Worm (Caenorhabditis elegans) whole organism, young adult: ENCODE results near the gene mes-1.
A peak's percentile ranks its signal among the peaks of the same experiment; 100 is the strongest.

Source experiments
- B0261.1 ChIP-seq: sonication (generic microtip); optimal IDR thresholded peaks from 2 replicates; lab custom pipeline; 2016; ENCODE audit warnings: mild to moderate bottlenecking, missing genetic modification characterization, moderate library complexity, missing compliant biosample characterization
- F22D6.2 ChIP-seq: sonication (generic microtip); optimal IDR thresholded peaks from 2 replicates; lab custom pipeline; 2016; ENCODE audit warnings: mild to moderate bottlenecking, missing genetic modification characterization, missing compliant biosample characterization
- F33H1.4 ChIP-seq: fragments of 200-800 bp; sonication (Bioruptor generic); IDR thresholded peaks from 2 replicates; pipeline ENCODE4 v1.3.6; 2022; ENCODE audit warnings: missing genetic modification reagents, missing genetic modification characterization, missing compliant biosample characterization
- F37B4.10 ChIP-seq: fragments of 200-800 bp; sonication (Bioruptor generic); IDR thresholded peaks from 2 replicates; pipeline ENCODE4 v1.3.6; 2022; ENCODE audit warnings: missing genetic modification characterization, missing compliant biosample characterization
- F52B5.7 ChIP-seq: sonication (generic microtip); optimal IDR thresholded peaks from 2 replicates; lab custom pipeline; 2016; ENCODE audit warnings: mild to moderate bottlenecking, missing genetic modification characterization, missing compliant biosample characterization
- F55B11.4 ChIP-seq: sonication (generic microtip); optimal IDR thresholded peaks from 2 replicates; lab custom pipeline; 2016; ENCODE audit warnings: missing compliant biosample characterization, missing genetic modification characterization, borderline replicate concordance; ENCODE audit not compliant: insufficient read depth
- K12H6.12 ChIP-seq: fragments of 200-800 bp; sonication (Bioruptor generic); optimal IDR thresholded peaks from 2 replicates; lab custom pipeline; 2018; ENCODE audit warnings: mild to moderate bottlenecking, missing genetic modification characterization, missing compliant biosample characterization
- T07F8.4 ChIP-seq: sonication (generic microtip); optimal IDR thresholded peaks from 2 replicates; lab custom pipeline; 2016; ENCODE audit warnings: mild to moderate bottlenecking, missing genetic modification characterization, moderate library complexity, missing compliant biosample characterization
- Y56A3A.18 ChIP-seq: fragments of 200-800 bp; sonication (Bioruptor generic); IDR thresholded peaks from 2 replicates; pipeline ENCODE4 v1.3.6; 2022; ENCODE audit warnings: missing genetic modification reagents, missing genetic modification characterization, missing compliant biosample characterization
- akir-1 ChIP-seq: fragments of 200-800 bp; sonication (Bioruptor generic); optimal IDR thresholded peaks from 2 replicates; lab custom pipeline; 2018; ENCODE audit warnings: mild to moderate bottlenecking, missing genetic modification characterization, moderate library complexity, missing compliant biosample characterization
- ama-1 ChIP-seq, 3 experiments: fragments of 150-350 bp in 1 of 3; sonication (generic microtip) in 2 of 3; optimal IDR thresholded peaks; 2 replicates each; lab custom pipeline; 2014 to 2018; ENCODE audit warnings: missing biosample characterization in 2 of 3, missing genetic modification characterization in 2 of 3, missing genetic modification reagents in 2 of 3
- aptf-3 ChIP-seq: fragments of 200-800 bp; sonication (Bioruptor generic); IDR thresholded peaks from 2 replicates; pipeline ENCODE4 v1.3.6; 2022; ENCODE audit warnings: missing genetic modification characterization, missing compliant biosample characterization
- atf-7 ChIP-seq: sonication (generic microtip); optimal IDR thresholded peaks from 2 replicates; lab custom pipeline; 2017; ENCODE audit warnings: mild to moderate bottlenecking, missing genetic modification characterization, missing compliant biosample characterization
- attf-3 ChIP-seq: fragments of 200-800 bp; sonication (Bioruptor generic); conservative IDR thresholded peaks from 2 replicates; pipeline ENCODE4 v1.3.6; 2022; ENCODE audit warnings: missing genetic modification reagents, missing genetic modification characterization, missing compliant biosample characterization
- cebp-1 ChIP-seq, 2 experiments: fragments of 200-800 bp in 1 of 2; sonication (Bioruptor generic) in 1 of 2; sonication (generic microtip) in 1 of 2; IDR thresholded peaks in 1 of 2; optimal IDR thresholded peaks in 1 of 2; 2 replicates each; pipeline versions ENCODE4 v1.3.6 to Lab custom; 2017 to 2022; ENCODE audit warnings: missing compliant biosample characterization in 2 of 2, missing genetic modification characterization in 2 of 2, mild to moderate bottlenecking in 1 of 2, missing genetic modification reagents in 1 of 2, moderate library complexity in 1 of 2
- ceh-79 ChIP-seq: sonication (generic microtip); optimal IDR thresholded peaks from 2 replicates; lab custom pipeline; 2017; ENCODE audit warnings: mild to moderate bottlenecking, missing genetic modification characterization, missing compliant biosample characterization
- ceh-91 ChIP-seq: fragments of 200-800 bp; sonication (Bioruptor generic); IDR thresholded peaks from 2 replicates; pipeline ENCODE4 v1.3.6; 2022; ENCODE audit warnings: missing genetic modification reagents, missing genetic modification characterization, missing compliant biosample characterization
- chd-7 ChIP-seq: sonication (generic microtip); optimal IDR thresholded peaks from 2 replicates; lab custom pipeline; 2016; ENCODE audit warnings: mild to moderate bottlenecking, missing genetic modification characterization, moderate library complexity, missing compliant biosample characterization
- die-1 ChIP-seq: sonication (generic microtip); optimal IDR thresholded peaks from 2 replicates; lab custom pipeline; 2016; ENCODE audit warnings: missing genotype, mild to moderate bottlenecking, missing genetic modification characterization, missing compliant biosample characterization
- dox-1 ChIP-seq: fragments of 200-800 bp; sonication (Bioruptor generic); IDR thresholded peaks from 2 replicates; pipeline ENCODE4 v1.3.6; 2022; ENCODE audit warnings: missing genetic modification reagents, missing genetic modification characterization, missing compliant biosample characterization
- efl-1 ChIP-seq: fragments of 150-350 bp; optimal IDR thresholded peaks from 2 replicates; lab custom pipeline; 2014; ENCODE audit warnings: missing biosample characterization, missing genetic modification reagents, missing genetic modification characterization
- egl-44 ChIP-seq: fragments of 200-800 bp; sonication (Bioruptor generic); IDR thresholded peaks from 2 replicates; pipeline ENCODE4 v1.3.6; 2022; ENCODE audit warnings: missing genetic modification reagents, missing genetic modification characterization, missing compliant biosample characterization
- egrh-3 ChIP-seq: fragments of 200-800 bp; sonication (Bioruptor generic); IDR thresholded peaks from 2 replicates; pipeline ENCODE4 v1.3.6; 2022; ENCODE audit warnings: missing genetic modification reagents, missing genetic modification characterization, missing compliant biosample characterization
- hmg-1.2 ChIP-seq: fragments of 200-800 bp; sonication (Bioruptor generic); IDR thresholded peaks from 2 replicates; pipeline ENCODE4 v1.3.6; 2022; ENCODE audit warnings: missing genetic modification reagents, missing genetic modification characterization, missing compliant biosample characterization
- hsf-1 ChIP-seq: fragments of 200-800 bp; sonication (Bioruptor generic); IDR thresholded peaks from 2 replicates; pipeline ENCODE4 v1.3.6; 2022; ENCODE audit warnings: missing genetic modification reagents, missing genetic modification characterization, missing compliant biosample characterization
- let-607 ChIP-seq, 2 experiments: fragments of 200-800 bp in 1 of 2; sonication (Bioruptor generic) in 1 of 2; sonication (generic microtip) in 1 of 2; optimal IDR thresholded peaks; 2 replicates each; lab custom pipeline; 2016 to 2018; ENCODE audit warnings: mild to moderate bottlenecking in 2 of 2, missing compliant biosample characterization in 2 of 2, missing genetic modification characterization in 2 of 2, moderate library complexity in 2 of 2, missing genotype in 1 of 2
- lin-26 ChIP-seq: fragments of 200-800 bp; sonication (Bioruptor generic); IDR thresholded peaks from 2 replicates; pipeline ENCODE4 v1.3.6; 2022; ENCODE audit warnings: missing genetic modification reagents, missing genetic modification characterization, missing compliant biosample characterization
- lin-40 ChIP-seq: sonication (generic microtip); optimal IDR thresholded peaks from 2 replicates; lab custom pipeline; 2016; ENCODE audit warnings: missing genetic modification characterization, mild to moderate bottlenecking, missing compliant biosample characterization, missing genotype, missing genetic modification reagents
- lir-1 ChIP-seq: fragments of 200-800 bp; sonication (Bioruptor generic); conservative IDR thresholded peaks from 2 replicates; pipeline ENCODE4 v1.3.6; 2022; ENCODE audit warnings: missing genetic modification reagents, missing genetic modification characterization, missing compliant biosample characterization
- madf-3 ChIP-seq: fragments of 200-800 bp; sonication (Bioruptor generic); IDR thresholded peaks from 2 replicates; pipeline ENCODE4 v1.3.6; 2022; ENCODE audit warnings: missing genetic modification reagents, missing genetic modification characterization, missing compliant biosample characterization
- madf-8 ChIP-seq: fragments of 200-800 bp; sonication (Bioruptor generic); conservative IDR thresholded peaks from 2 replicates; pipeline ENCODE4 v1.3.6; 2022; ENCODE audit warnings: missing genetic modification reagents, missing genetic modification characterization, missing compliant biosample characterization
- mes-4 ChIP-seq: sonication (generic microtip); optimal IDR thresholded peaks from 2 replicates; lab custom pipeline; 2016; ENCODE audit warnings: missing genotype, missing genetic modification characterization, missing compliant biosample characterization
- mxl-1 ChIP-seq: sonication (generic microtip); optimal IDR thresholded peaks from 2 replicates; lab custom pipeline; 2016; ENCODE audit warnings: missing genetic modification characterization, missing compliant biosample characterization
- nfya-1 ChIP-seq: sonication (generic microtip); optimal IDR thresholded peaks from 2 replicates; lab custom pipeline; 2017; ENCODE audit warnings: antibody characterized with exemption, missing compliant biosample characterization, missing genetic modification characterization, borderline replicate concordance; ENCODE audit not compliant: insufficient read depth
- rcor-1 ChIP-seq: fragments of 200-800 bp; sonication (Bioruptor generic); IDR thresholded peaks from 2 replicates; pipeline ENCODE4 v1.3.6; 2022; ENCODE audit warnings: missing genetic modification reagents, missing genetic modification characterization, missing compliant biosample characterization
- repo-1 ChIP-seq: sonication (generic microtip); optimal IDR thresholded peaks from 2 replicates; lab custom pipeline; 2017; ENCODE audit warnings: mild to moderate bottlenecking, missing genetic modification characterization, missing compliant biosample characterization
- rpc-1 ChIP-seq, 2 experiments: fragments of 150-350 bp in 1 of 2; sonication (generic microtip) in 1 of 2; optimal IDR thresholded peaks; 2 replicates each; lab custom pipeline; 2014 to 2018; ENCODE audit warnings: missing biosample characterization in 1 of 2, missing genetic modification characterization in 1 of 2, missing genetic modification reagents in 1 of 2, missing genotype in 1 of 2
- sea-2 ChIP-seq: fragments of 200-800 bp; sonication (Bioruptor generic); IDR thresholded peaks from 2 replicates; pipeline ENCODE4 v1.3.6; 2022; ENCODE audit warnings: missing genetic modification characterization, missing compliant biosample characterization
- snpc-1.3 ChIP-seq: sonication (generic microtip); optimal IDR thresholded peaks from 2 replicates; lab custom pipeline; 2017; ENCODE audit warnings: missing genetic modification characterization, mild to moderate bottlenecking, missing compliant biosample characterization, antibody characterized with exemption, moderate library complexity, missing genotype, missing genetic modification reagents; ENCODE audit not compliant: insufficient read depth
- sptf-2 ChIP-seq: fragments of 200-800 bp; sonication (Bioruptor generic); optimal IDR thresholded peaks from 2 replicates; lab custom pipeline; 2018; ENCODE audit warnings: mild to moderate bottlenecking, missing genetic modification characterization, missing compliant biosample characterization
- tbp1 ChIP-seq: fragments of 200-800 bp; sonication (Bioruptor generic); optimal IDR thresholded peaks from 2 replicates; lab custom pipeline; 2018; ENCODE audit warnings: mild to moderate bottlenecking, missing genetic modification characterization, missing compliant biosample characterization
- tlf-1 ChIP-seq: fragments of 200-800 bp; sonication (Bioruptor generic); optimal IDR thresholded peaks from 2 replicates; lab custom pipeline; 2018; ENCODE audit warnings: mild to moderate bottlenecking, missing genetic modification characterization, missing compliant biosample characterization
- ztf-18 ChIP-seq: sonication (generic microtip); optimal IDR thresholded peaks from 2 replicates; lab custom pipeline; 2016; ENCODE audit warnings: missing genotype, mild to moderate bottlenecking, missing genetic modification characterization, missing compliant biosample characterization
- ztf-22 ChIP-seq: fragments of 200-800 bp; sonication (Bioruptor generic); optimal IDR thresholded peaks from 2 replicates; lab custom pipeline; 2018; ENCODE audit warnings: mild to moderate bottlenecking, missing genetic modification characterization, moderate library complexity, missing compliant biosample characterization
- ztf-25 ChIP-seq: fragments of 200-800 bp; sonication (Bioruptor generic); IDR thresholded peaks from 2 replicates; pipeline ENCODE4 v1.3.6; 2022; ENCODE audit warnings: missing genetic modification reagents, missing genetic modification characterization, missing compliant biosample characterization

mes-1 gene

DNA sequence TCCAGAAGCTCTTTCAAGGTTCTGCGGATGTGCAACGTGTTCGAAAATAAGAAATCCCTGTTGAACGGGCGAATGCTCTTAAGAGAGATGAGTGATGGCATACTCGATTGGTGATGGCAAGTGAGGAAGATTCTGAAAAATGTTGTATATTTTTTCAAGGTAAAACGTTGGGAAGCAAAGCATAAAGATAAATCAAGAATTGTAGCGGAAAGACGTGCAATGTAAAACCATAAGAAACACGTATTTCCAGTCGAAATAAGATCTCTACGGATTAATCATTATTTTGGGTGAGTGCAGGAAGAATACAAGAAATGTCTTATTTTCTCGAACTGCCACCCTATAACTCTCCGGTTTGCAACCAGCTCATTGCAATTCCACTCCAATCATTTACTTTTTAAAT lies 12.0 kb downstream of the mes-1 start, which contains the start of gene dot-1.2:
Gene dot-1.2 (minus strand): TSS at position 101 of the 400 bp plus-strand sequence.
- TF ChIP-seq lin-26 = no peak
- TF ChIP-seq ztf-22 (GFP tag; lab: Kevin White, UChicago) = no peak
- no peak for TF ChIP-seq madf-8 (GFP tag; lab: Robert Waterston, UW)
- TF ChIP-seq ztf-18 (tag; lab: Kevin White, UChicago) = no peak
- TF ChIP-seq aptf-3 = no peak
- TF ChIP-seq sptf-2 (GFP tag; lab: Kevin White, UChicago) = no peak
- no peak for TF ChIP-seq efl-1
- TF ChIP-seq nfya-1 (tag; lab: Kevin White, UChicago) = no peak
- TF ChIP-seq Y56A3A.18 (GFP tag; lab: Robert Waterston, UW) = no peak
- TF ChIP-seq die-1 (tag; lab: Kevin White, UChicago) = no peak

DNA sequence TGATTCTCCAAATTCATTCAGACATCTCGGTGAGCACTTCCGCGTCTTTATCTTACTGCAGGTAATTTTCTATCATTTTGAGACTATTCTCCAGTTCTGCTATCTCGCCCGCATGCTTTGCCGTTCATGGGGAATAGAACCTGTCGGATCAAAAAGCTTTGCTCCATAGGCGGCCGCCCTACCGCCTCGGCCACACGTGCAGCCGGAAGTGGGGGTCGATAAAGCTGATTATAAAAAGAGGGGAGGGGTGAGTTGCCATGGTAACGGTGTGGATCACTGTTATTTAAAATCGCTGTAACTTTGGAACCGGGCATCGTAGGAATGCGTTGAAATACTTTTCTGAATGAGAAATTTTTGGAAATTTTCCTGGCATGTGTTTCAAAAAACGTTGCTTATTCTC lies 13.1 kb downstream of the mes-1 start:
- no peak for TF ChIP-seq egrh-3 (GFP tag; lab: Robert Waterston, UW)
- no peak for TF ChIP-seq lin-40
- TF ChIP-seq K12H6.12 (tag; lab: Kevin White, UChicago) = no peak
- peak; percentile 2 for TF ChIP-seq rpc-1 (optimal IDR thresholded peaks at IDR 0.05; lab: Kevin White, UChicago)
- TF ChIP-seq rpc-1 (tag; optimal IDR thresholded peaks at IDR 0.05; lab: Kevin White, UChicago) = peak; percentile 69
- TF ChIP-seq ceh-79 (tag; lab: Kevin White, UChicago) = no peak
- peak; percentile 82 for TF ChIP-seq tbp1 (GFP tag; lab: Kevin White, UChicago)
- TF ChIP-seq B0261.1 = peak; percentile 50
- TF ChIP-seq lir-1 (GFP tag; lab: Robert Waterston, UW) = no peak
- TF ChIP-seq attf-3 = no peak
- no peak for TF ChIP-seq chd-7 (tag; lab: Kevin White, UChicago)
- TF ChIP-seq, all 124 proteins: peak for 3

DNA sequence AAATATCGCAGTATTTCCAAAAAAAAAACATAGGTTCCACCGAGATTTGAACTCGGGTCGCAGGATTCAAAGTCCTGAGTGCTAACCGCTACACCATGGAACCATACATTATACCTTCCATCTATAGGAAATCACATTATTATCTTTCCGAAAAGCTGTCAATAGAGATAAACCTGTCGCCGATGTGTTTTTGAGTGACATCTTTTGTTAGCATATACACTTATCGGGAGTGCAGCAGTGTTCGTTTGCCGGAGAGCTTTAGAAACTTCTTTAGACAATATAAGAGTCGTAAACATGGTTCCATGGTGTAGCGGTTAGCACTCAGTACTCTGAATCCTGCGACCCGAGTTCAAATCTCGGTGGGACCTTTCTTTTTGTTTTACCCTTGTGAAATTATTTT lies 14.9 kb downstream of the mes-1 start:
- no peak for TF ChIP-seq F37B4.10 (GFP tag; lab: Robert Waterston, UW)
- TF ChIP-seq F55B11.4 (tag; lab: Kevin White, UChicago) = no peak
- TF ChIP-seq let-607 (tag; optimal IDR thresholded peaks at IDR 0.05; lab: Kevin White, UChicago) = no peak
- no peak for TF ChIP-seq hsf-1 (GFP tag; lab: Robert Waterston, UW)
- peak; percentile 93 for TF ChIP-seq lin-26
- no peak for TF ChIP-seq snpc-1.3 (tag; lab: Kevin White, UChicago)
- TF ChIP-seq rcor-1 (GFP tag; lab: Robert Waterston, UW) = no peak
- no peak for TF ChIP-seq mes-4
- TF ChIP-seq F22D6.2 (tag; lab: Kevin White, UChicago) = no peak
- TF ChIP-seq F33H1.4 (GFP tag; lab: Robert Waterston, UW) = no peak
- no peak for TF ChIP-seq T07F8.4 (tag; lab: Kevin White, UChicago)
- TF ChIP-seq ceh-91 (GFP tag; lab: Robert Waterston, UW) = no peak
- peak; percentile 83; the same call in 1 of the 2 replicates for TF ChIP-seq egl-44 (GFP tag; lab: Robert Waterston, UW)
- TF ChIP-seq mxl-1 (tag; lab: Kevin White, UChicago) = no peak
- no peak for TF ChIP-seq F52B5.7 (tag; lab: Kevin White, UChicago)
- 0 out of 2 replicates have a peak, but pooled peaks have one; percentile 48 for TF ChIP-seq ztf-25 (GFP tag; lab: Robert Waterston, UW)
- no peak for TF ChIP-seq madf-3 (GFP tag; lab: Robert Waterston, UW)
- no peak for TF ChIP-seq tlf-1 (GFP tag; lab: Kevin White, UChicago)
- TF ChIP-seq hmg-1.2 (GFP tag; lab: Robert Waterston, UW) = peak; percentile 66
- no peak for TF ChIP-seq cebp-1 (GFP tag; IDR thresholded peaks at IDR 0.05; lab: Robert Waterston, UW)
- TF ChIP-seq cebp-1 (tag; optimal IDR thresholded peaks at IDR 0.05; lab: Kevin White, UChicago) = no peak
- peak; percentile 40 for TF ChIP-seq repo-1 (tag; lab: Kevin White, UChicago)
- no peak for TF ChIP-seq akir-1 (GFP tag; lab: Kevin White, UChicago)
- TF ChIP-seq dox-1 = peak; percentile 68
- TF ChIP-seq sea-2 (GFP tag; lab: Robert Waterston, UW) = 0 out of 2 replicates have a peak, but pooled peaks have one; percentile 52
- TF ChIP-seq atf-7 = peak; percentile 10
- TF ChIP-seq ama-1 (optimal IDR thresholded peaks at IDR 0.05; lab: Kevin White, UChicago) = no peak
- TF ChIP-seq ama-1 (GFP tag; optimal IDR thresholded peaks at IDR 0.05; lab: Kevin White, UChicago) = no peak
- no peak for TF ChIP-seq attf-3
